Fruit fly (Drosophila melanogaster): Measurements from ENCODE around the gene CG12288.

Gene CG12288

dm6 chr2L:16858466-16859007 is 43.5 kb downstream of the CG12288 start, which contains the start of gene CG31809:
Gene CG31809, minus strand, starts transcription at chr2L:16858714.
- TF ChIP-seq EcR (GFP tag; optimal IDR thresholded peaks at IDR 0.05) (no peak), pan (optimal IDR thresholded peaks at IDR 0.05) (peak; percentile 40)

- no peak for TF ChIP-seq Dll (optimal IDR thresholded peaks at IDR 0.05)
- no peak for TF ChIP-seq usp (GFP tag; optimal IDR thresholded peaks at IDR 0.05)
- TF ChIP-seq pan (optimal IDR thresholded peaks at IDR 0.05) = no peak
- no peak for TF ChIP-seq psq (optimal IDR thresholded peaks at IDR 0.05)
Observed at dm6 chr2L:16857665-16858064, 44.4 kb downstream of the CG12288 start.

dm6 chr2L:16857131-16857530 is 44.9 kb downstream of the CG12288 start:
- TF ChIP-seq pan (optimal IDR thresholded peaks at IDR 0.05) (no peak), CG8478 (optimal IDR thresholded peaks at IDR 0.05) (no peak), EcR (GFP tag; optimal IDR thresholded peaks at IDR 0.05) (no peak), usp (GFP tag; optimal IDR thresholded peaks at IDR 0.05) (no peak), psq (optimal IDR thresholded peaks at IDR 0.05) (no peak), Dll (optimal IDR thresholded peaks at IDR 0.05) (no peak)

dm6 chr2L:16852318-16852932 is 49.6 kb downstream of the CG12288 start, which contains the start of gene CG31810:
Gene CG31810, minus strand, starts transcription at chr2L:16852368.
- TF ChIP-seq CG8478 (optimal IDR thresholded peaks at IDR 0.05) = no peak
- no peak for TF ChIP-seq EcR (GFP tag; optimal IDR thresholded peaks at IDR 0.05)
- no peak for TF ChIP-seq pan (optimal IDR thresholded peaks at IDR 0.05)
- no peak for TF ChIP-seq Dll (optimal IDR thresholded peaks at IDR 0.05)
- no peak for TF ChIP-seq psq (optimal IDR thresholded peaks at IDR 0.05)
- no peak for TF ChIP-seq usp (GFP tag; optimal IDR thresholded peaks at IDR 0.05)

Data from whole organism.